Worm (Caenorhabditis elegans): ENCODE results near the gene adm-2.

adm-2 gene

ce11 chrX:13711909-13712308, 24.2 kb downstream of the adm-2 start, which contains the start of gene K02D3.2:
TSS of gene K02D3.2 (minus strand) at chrX:13712009.
- TF ChIP-seq him-1 (tag; optimal IDR thresholded peaks at IDR 0.05) (no peak), W03F9.2 (tag; optimal IDR thresholded peaks at IDR 0.05) (no peak), dao-5 (tag; optimal IDR thresholded peaks at IDR 0.05) (no peak)

DNA sequence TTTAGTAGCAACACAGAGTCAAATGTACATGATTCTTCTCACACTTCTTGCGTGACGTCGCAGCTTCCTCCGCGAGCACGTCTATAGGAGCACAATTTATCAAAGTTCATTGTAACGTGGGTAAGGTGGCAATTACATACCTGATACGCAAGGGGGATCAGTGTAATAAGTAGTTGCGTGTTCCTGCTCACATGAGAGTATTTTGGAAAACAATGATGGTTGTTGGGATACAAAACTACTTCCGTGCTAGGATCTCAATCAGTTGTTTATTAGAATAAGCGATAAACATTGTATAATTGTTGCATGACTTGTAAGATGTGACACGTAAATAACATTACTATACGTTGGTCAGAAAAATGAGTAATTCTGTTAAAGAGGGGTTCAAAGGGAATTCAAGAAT, 25.2 kb downstream of the adm-2 start:
- TF ChIP-seq dao-5 (tag; optimal IDR thresholded peaks at IDR 0.05) (no peak), W03F9.2 (tag; optimal IDR thresholded peaks at IDR 0.05) (no peak), him-1 (tag; optimal IDR thresholded peaks at IDR 0.05) (no peak)

DNA sequence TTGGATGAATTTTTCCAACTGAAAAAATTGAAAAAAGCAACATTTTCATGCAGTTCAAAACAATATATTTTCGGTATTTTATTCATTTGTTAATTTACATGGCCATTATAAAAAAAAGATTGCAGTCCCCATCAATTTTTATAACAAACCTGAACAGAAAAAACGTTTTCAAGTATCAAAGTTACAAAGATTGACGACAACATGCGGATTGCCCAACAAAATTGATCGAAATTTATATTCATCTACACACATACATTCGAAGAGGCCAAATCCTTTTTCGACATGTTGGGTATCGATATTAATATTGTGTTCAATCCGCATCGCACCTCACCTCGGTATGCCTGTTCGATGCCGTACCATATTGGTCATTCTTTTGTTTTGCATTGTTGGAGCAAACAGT, 26.1 kb downstream of the adm-2 start, which contains the start of gene K11E4.1:
Gene K11E4.1 (plus strand): TSS at position 301 of the 400 bp plus-strand sequence.
- TF ChIP-seq dao-5 (tag; optimal IDR thresholded peaks at IDR 0.05) (no peak), him-1 (tag; optimal IDR thresholded peaks at IDR 0.05) (no peak), W03F9.2 (tag; optimal IDR thresholded peaks at IDR 0.05) (no peak)

DNA sequence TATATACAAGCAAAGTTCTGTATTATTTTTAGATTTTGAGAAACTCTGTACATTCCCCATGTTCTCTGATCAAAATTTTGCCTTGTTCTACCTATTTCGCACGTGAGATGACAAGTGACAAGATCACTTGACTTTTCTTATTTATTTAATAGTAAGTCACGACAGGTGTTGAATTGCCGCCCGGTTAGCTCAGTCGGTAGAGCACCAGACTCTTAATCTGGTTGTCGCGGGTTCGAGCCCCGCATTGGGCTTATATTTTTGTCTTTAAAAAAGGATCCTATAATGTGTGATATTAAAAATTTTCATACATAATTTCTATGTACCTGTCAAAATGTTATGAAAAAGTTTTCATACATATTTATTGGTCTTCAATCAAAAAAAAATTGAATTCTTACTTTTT, 27.0 kb downstream of the adm-2 start:
- TF ChIP-seq dao-5 (tag; optimal IDR thresholded peaks at IDR 0.05) (peak; percentile 62), W03F9.2 (tag; optimal IDR thresholded peaks at IDR 0.05) (no peak), him-1 (tag; optimal IDR thresholded peaks at IDR 0.05) (no peak)

DNA sequence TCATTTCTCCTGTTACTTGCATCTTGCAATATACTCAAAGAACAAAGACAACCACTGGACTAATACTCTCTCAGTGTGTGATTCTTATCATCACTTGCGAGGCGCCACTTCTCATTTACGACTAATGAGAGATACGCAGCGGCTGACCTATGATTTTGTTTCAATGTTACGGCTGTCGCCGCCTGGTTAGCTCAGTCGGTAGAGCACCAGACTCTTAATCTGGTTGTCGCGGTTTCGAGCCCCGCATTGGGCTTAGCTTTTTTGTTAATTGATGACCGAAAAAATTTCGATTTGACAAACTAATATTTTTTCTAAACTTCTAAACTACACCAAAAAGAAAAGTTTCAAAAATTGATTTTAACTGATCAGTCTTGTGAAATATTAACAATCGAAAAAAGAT, 28.6 kb downstream of the adm-2 start:
- TF ChIP-seq him-1 (tag; optimal IDR thresholded peaks at IDR 0.05) (no peak), W03F9.2 (tag; optimal IDR thresholded peaks at IDR 0.05) (no peak)

DNA sequence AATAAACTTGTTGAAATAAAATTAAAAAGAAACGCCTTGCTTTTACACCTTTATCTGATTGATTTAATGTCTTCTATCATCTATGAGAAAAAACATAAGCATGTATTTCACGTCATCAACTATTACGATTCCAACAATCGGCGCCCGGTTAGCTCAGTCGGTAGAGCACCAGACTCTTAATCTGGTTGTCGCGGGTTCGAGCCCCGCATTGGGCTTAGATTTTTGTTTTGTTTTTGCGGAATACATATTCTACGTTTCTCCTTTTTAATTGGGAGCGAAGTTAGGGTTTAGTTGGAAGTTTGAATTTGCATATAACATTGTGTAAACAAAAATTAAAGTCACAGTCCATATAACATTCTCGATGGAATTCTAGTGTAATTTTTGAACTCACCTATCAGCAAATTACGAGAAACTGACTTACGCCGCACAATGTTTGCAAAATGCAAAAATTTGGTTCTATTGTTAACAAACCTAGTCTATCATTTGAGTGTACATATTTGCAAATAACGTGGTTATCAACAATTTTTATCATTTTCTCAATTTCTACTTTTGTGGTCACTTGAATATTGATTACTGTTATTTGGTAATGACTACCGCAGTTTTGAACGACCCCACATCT, 29.4 kb downstream of the adm-2 start, which contains the start of gene shc-3:
Gene shc-3 (plus strand): TSS at position 484 of the 619 bp plus-strand sequence.
- TF ChIP-seq W03F9.2 (tag; optimal IDR thresholded peaks at IDR 0.05): no peak

DNA sequence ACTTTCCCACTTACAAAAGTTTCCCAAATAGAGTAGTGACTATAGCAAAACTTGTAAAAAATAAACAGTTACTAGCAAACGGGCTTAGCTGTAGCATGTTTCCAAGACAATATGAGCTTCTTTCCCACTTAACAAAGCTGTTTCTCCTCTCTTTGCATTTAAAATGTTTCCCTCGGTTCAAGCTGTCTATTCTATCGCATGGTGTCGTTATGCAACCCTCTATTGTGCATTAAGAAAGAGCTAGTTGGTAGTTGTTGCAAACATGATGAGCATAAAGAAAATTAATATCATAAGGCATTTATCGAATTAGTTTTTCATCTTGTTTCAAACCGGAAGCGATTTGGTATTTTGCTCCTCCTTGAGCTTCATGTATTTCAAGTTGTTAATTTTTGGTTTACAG, 35.1 kb downstream of the adm-2 start, which contains the start of gene poml-1:
Gene poml-1 (minus strand): TSS at position 101 of the 400 bp plus-strand sequence.
- TF ChIP-seq W03F9.2 (tag; optimal IDR thresholded peaks at IDR 0.05): no peak
- TF ChIP-seq dao-5 (tag; optimal IDR thresholded peaks at IDR 0.05): no peak
- TF ChIP-seq him-1 (tag; optimal IDR thresholded peaks at IDR 0.05): no peak

- TF ChIP-seq him-1 (tag; optimal IDR thresholded peaks at IDR 0.05) (no peak), W03F9.2 (tag; optimal IDR thresholded peaks at IDR 0.05) (no peak), dao-5 (tag; optimal IDR thresholded peaks at IDR 0.05) (no peak)
Observed at ce11 chrX:13724364-13724763, 36.6 kb downstream of the adm-2 start, which contains the start of gene K11E4.6. TSS of gene K11E4.6 (plus strand) at chrX:13724664.

ce11 chrX:13726285-13726684, 38.5 kb downstream of the adm-2 start:
- no peak for TF ChIP-seq dao-5 (tag; optimal IDR thresholded peaks at IDR 0.05)
- TF ChIP-seq him-1 (tag; optimal IDR thresholded peaks at IDR 0.05): no peak
- TF ChIP-seq W03F9.2 (tag; optimal IDR thresholded peaks at IDR 0.05): no peak

DNA sequence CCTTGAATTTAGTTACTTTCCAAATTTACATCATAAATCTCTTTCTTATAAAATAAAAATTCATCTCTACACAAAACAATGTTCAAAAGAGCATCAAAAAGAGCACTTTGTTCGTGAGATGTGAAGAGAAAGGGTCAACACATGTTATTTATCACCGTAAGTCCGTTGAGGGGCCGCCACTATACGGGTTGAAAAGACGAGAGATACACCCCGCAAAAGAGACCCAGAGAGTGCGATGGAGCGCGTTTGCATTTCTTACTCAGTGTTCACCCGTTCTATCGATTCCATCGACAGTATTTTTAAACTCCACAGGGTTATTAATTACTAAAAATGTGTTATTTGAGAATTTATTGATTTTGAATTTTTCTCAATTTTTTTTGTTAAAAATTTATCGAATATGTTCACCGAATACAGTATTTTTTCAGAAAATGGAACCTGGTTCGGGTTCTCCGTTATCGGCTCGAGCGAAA, 39.2 kb downstream of the adm-2 start, which contains the start of gene pix-1:
Gene pix-1 (plus strand): TSS at position 420 of the 470 bp plus-strand sequence.
- TF ChIP-seq dao-5 (tag; optimal IDR thresholded peaks at IDR 0.05) (no peak), him-1 (tag; optimal IDR thresholded peaks at IDR 0.05) (peak; percentile 20), W03F9.2 (tag; optimal IDR thresholded peaks at IDR 0.05) (no peak)

DNA sequence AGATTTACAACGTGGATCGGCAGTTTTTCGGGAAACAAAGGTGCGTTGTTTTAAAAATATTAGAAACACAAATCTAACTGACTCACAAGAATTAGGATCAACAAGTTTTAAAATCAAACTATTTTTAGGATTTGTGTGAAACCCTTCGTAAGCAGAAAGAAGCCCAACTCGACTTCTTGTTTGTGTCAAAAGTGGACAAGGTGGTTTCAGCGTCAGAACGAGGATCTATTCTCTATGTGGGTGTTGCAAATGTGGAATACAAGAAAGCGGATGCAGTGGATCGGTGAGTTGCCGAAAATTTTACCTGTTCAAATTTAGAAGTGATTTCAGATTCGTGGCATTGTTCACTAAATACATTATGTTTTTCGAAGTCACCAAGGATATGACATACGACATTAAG, 41.2 kb downstream of the adm-2 start:
- TF ChIP-seq him-1 (tag; optimal IDR thresholded peaks at IDR 0.05) (no peak), dao-5 (tag; optimal IDR thresholded peaks at IDR 0.05) (no peak), W03F9.2 (tag; optimal IDR thresholded peaks at IDR 0.05) (no peak)

DNA sequence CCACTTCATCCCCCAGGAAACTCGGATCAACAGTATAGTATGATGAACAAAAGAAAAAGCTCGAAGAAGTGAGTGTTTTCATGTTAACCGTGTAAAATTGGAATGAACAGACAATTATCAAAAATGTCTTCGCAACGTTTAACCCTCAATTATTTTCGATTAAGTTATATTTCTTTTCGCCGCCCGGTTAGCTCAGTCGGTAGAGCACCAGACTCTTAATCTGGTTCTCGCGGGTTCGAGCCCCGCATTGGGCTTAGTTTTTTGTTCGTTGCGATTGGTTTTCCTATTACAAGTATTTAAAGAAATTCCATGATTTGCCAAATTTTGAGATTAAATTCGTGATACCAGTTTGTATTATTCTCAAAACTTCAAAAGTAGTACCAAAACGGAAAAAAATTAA, 42.0 kb downstream of the adm-2 start:
- TF ChIP-seq him-1 (tag; optimal IDR thresholded peaks at IDR 0.05): no peak
- TF ChIP-seq dao-5 (tag; optimal IDR thresholded peaks at IDR 0.05): no peak
- no peak for TF ChIP-seq W03F9.2 (tag; optimal IDR thresholded peaks at IDR 0.05)

ce11 chrX:13730209-13730975, 42.6 kb downstream of the adm-2 start:
- no peak for TF ChIP-seq him-1 (tag; optimal IDR thresholded peaks at IDR 0.05)
- no peak for TF ChIP-seq W03F9.2 (tag; optimal IDR thresholded peaks at IDR 0.05)
- TF ChIP-seq dao-5 (tag; optimal IDR thresholded peaks at IDR 0.05): no peak

DNA sequence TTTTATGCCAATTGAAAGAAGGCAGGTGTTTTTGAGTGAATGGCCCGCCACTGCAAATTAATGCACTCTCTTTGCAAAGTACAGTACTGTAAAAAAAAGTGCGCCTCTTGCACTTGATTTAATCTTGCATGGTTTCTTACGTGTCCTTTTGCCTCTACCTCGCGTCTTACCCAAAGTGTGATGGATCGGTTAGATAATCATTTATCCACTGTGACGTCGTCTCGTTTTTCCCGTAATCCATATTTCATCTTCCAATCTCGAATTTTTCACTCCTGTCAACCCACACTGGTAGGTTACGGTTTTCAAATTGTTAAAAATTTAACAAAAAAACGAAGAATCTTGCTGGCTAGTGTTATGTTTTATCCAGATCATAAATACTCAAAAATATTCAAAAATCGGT, 48.9 kb downstream of the adm-2 start:
- TF ChIP-seq him-1 (tag; optimal IDR thresholded peaks at IDR 0.05) (no peak), dao-5 (tag; optimal IDR thresholded peaks at IDR 0.05) (no peak), W03F9.2 (tag; optimal IDR thresholded peaks at IDR 0.05) (no peak)
